Worm (Caenorhabditis elegans) whole organism, late embryonic: ENCODE results near the gene T26E4.7.

Experiments used
- Y22D7AL.16 ChIP-seq: sonication (generic microtip); optimal IDR thresholded peaks from 2 replicates; lab custom pipeline; 2016; ENCODE audit warnings: missing genetic modification characterization, missing compliant biosample characterization
- ama-1 ChIP-seq: fragments of 150-350 bp; optimal IDR thresholded peaks from 2 replicates; lab custom pipeline; 2014
- ceh-30 ChIP-seq: fragments of 150-350 bp; optimal IDR thresholded peaks from 2 replicates; lab custom pipeline; 2014; ENCODE audit warnings: missing biosample characterization, missing genetic modification characterization
- ceh-9 ChIP-seq: sonication (generic microtip); optimal IDR thresholded peaks from 2 replicates; lab custom pipeline; 2016; ENCODE audit warnings: mild to moderate bottlenecking, missing genetic modification characterization, inconsistent platforms, missing compliant biosample characterization
- hlh-30 ChIP-seq: sonication (generic microtip); optimal IDR thresholded peaks from 2 replicates; lab custom pipeline; 2017; ENCODE audit warnings: antibody characterized with exemption, missing genetic modification characterization, missing compliant biosample characterization; ENCODE audit not compliant: insufficient read depth
- nhr-11 ChIP-seq: fragments of 150-350 bp; optimal IDR thresholded peaks from 2 replicates; lab custom pipeline; 2014; ENCODE audit warnings: missing biosample characterization, missing genetic modification characterization
- pha-4 ChIP-seq: fragments of 150-350 bp; optimal IDR thresholded peaks from 2 replicates; lab custom pipeline; 2018; ENCODE audit warnings: missing biosample characterization, missing genetic modification reagents, missing genetic modification characterization
- pros-1 ChIP-seq: fragments of 150-350 bp; optimal IDR thresholded peaks from 2 replicates; lab custom pipeline; 2014; ENCODE audit warnings: missing biosample characterization, missing genetic modification reagents, missing genetic modification characterization
- rnt-1 ChIP-seq: sonication (generic microtip); optimal IDR thresholded peaks from 2 replicates; lab custom pipeline; 2016; ENCODE audit warnings: missing genetic modification characterization, missing compliant biosample characterization
- unc-86 ChIP-seq: sonication (generic microtip); optimal IDR thresholded peaks from 2 replicates; lab custom pipeline; 2016; ENCODE audit warnings: missing genetic modification characterization, missing compliant biosample characterization

- TF ChIP-seq ceh-9 (tag; lab: Kevin White, UChicago), result no peak
- TF ChIP-seq pha-4 (tag; lab: Kevin White, UChicago), result no peak
- no peak for TF ChIP-seq unc-86 (tag; lab: Kevin White, UChicago)
- no peak for TF ChIP-seq ceh-30 (tag; lab: Kevin White, UChicago)
- no peak for TF ChIP-seq ama-1 (lab: Kevin White, UChicago)
- TF ChIP-seq Y22D7AL.16 (tag; lab: Kevin White, UChicago), result no peak
- no peak for TF ChIP-seq nhr-11 (tag; lab: Kevin White, UChicago)
- TF ChIP-seq hlh-30 (tag; lab: Kevin White, UChicago), result no peak
- TF ChIP-seq pros-1 (tag; lab: Kevin White, UChicago), result no peak
- no peak for TF ChIP-seq rnt-1
These were observed 41.3 kb upstream of the T26E4.7 start, which contains the start of gene str-43 for ce11 chrV:15752049-15752448.
